Worm (Caenorhabditis elegans) whole organism, midembryonic: ENCODE data around the gene acs-11.

ENCODE experiments used
- T22C8.4 ChIP-seq: fragments of 200-800 bp; sonication (Bioruptor generic); IDR thresholded peaks from 2 replicates; pipeline ENCODE4 v1.3.6; 2022; ENCODE audit warnings: missing genetic modification characterization, missing compliant biosample characterization
- cog-1 ChIP-seq: sonication (generic microtip); optimal IDR thresholded peaks from 2 replicates; lab custom pipeline; 2016; ENCODE audit warnings: missing genetic modification characterization, missing compliant biosample characterization
- flt-1 ChIP-seq: fragments of 200-800 bp; sonication (Bioruptor generic); IDR thresholded peaks from 2 replicates; pipeline ENCODE4 v1.3.6; 2022; ENCODE audit warnings: missing genetic modification characterization, missing compliant biosample characterization
- klf-2 ChIP-seq: fragments of 200-800 bp; sonication (Bioruptor generic); conservative IDR thresholded peaks from 2 replicates; pipeline ENCODE4 v1.3.6; 2022; ENCODE audit warnings: missing genetic modification reagents, missing genetic modification characterization, missing compliant biosample characterization
- med-1 ChIP-seq: sonication (generic microtip); optimal IDR thresholded peaks from 2 replicates; lab custom pipeline; 2017; ENCODE audit warnings: missing genetic modification characterization, mild to moderate bottlenecking, missing compliant biosample characterization, antibody characterized with exemption, missing genetic modification reagents; ENCODE audit not compliant: insufficient read depth
- ref-1 ChIP-seq: fragments of 200-800 bp; sonication (Bioruptor generic); conservative IDR thresholded peaks from 2 replicates; pipeline ENCODE4 v1.3.6; 2022; ENCODE audit warnings: missing genetic modification reagents, missing genetic modification characterization, missing compliant biosample characterization
- tab-1 ChIP-seq: fragments of 200-800 bp; sonication (Bioruptor generic); IDR thresholded peaks from 2 replicates; pipeline ENCODE4 v1.3.6; 2022; ENCODE audit warnings: missing genetic modification characterization, missing compliant biosample characterization
- ztf-23 ChIP-seq: fragments of 200-800 bp; sonication (Bioruptor generic); IDR thresholded peaks from 2 replicates; pipeline ENCODE4 v1.3.6; 2022; ENCODE audit warnings: missing genetic modification reagents, missing genetic modification characterization, missing compliant biosample characterization
- ztf-29 ChIP-seq: fragments of 200-800 bp; sonication (Bioruptor generic); IDR thresholded peaks from 2 replicates; pipeline ENCODE4 v1.3.6; 2022; ENCODE audit warnings: missing genetic modification reagents, missing genetic modification characterization, missing compliant biosample characterization

Gene acs-11

ce11 chrII:4745281-4745680, 3.3 kb downstream of the acs-11 start:
- TF ChIP-seq tab-1 (GFP tag; lab: Robert Waterston, UW): no peak

ce11 chrII:4747063-4747462, 5.1 kb downstream of the acs-11 start:
- TF ChIP-seq med-1 (GFP tag; lab: Kevin White, UChicago) (no peak), klf-2 (GFP tag; lab: Robert Waterston, UW) (no peak), tab-1 (GFP tag; lab: Robert Waterston, UW) (no peak), cog-1 (tag; lab: Kevin White, UChicago) (no peak), ztf-23 (no peak), ztf-29 (GFP tag; lab: Robert Waterston, UW) (no peak), T22C8.4 (GFP tag; lab: Robert Waterston, UW) (no peak), flt-1 (GFP tag; lab: Robert Waterston, UW) (no peak), ref-1 (GFP tag; lab: Robert Waterston, UW) (no peak)

- no peak for TF ChIP-seq flt-1 (GFP tag; lab: Robert Waterston, UW)
- TF ChIP-seq cog-1 (tag; lab: Kevin White, UChicago): no peak
- TF ChIP-seq ztf-23: no peak
- no peak for TF ChIP-seq klf-2 (GFP tag; lab: Robert Waterston, UW)
- TF ChIP-seq med-1 (GFP tag; lab: Kevin White, UChicago): no peak
- no peak for TF ChIP-seq ref-1 (GFP tag; lab: Robert Waterston, UW)
- no peak for TF ChIP-seq ztf-29 (GFP tag; lab: Robert Waterston, UW)
- TF ChIP-seq tab-1 (GFP tag; lab: Robert Waterston, UW): no peak
- no peak for TF ChIP-seq T22C8.4 (GFP tag; lab: Robert Waterston, UW)
These were observed 5.8 kb downstream of the acs-11 start for ce11 chrII:4747697-4748096.

ce11 chrII:4748374-4748773, 6.4 kb downstream of the acs-11 start:
- TF ChIP-seq flt-1 (GFP tag; lab: Robert Waterston, UW) (no peak), ref-1 (GFP tag; lab: Robert Waterston, UW) (no peak), klf-2 (GFP tag; lab: Robert Waterston, UW) (no peak), T22C8.4 (GFP tag; lab: Robert Waterston, UW) (no peak), ztf-29 (GFP tag; lab: Robert Waterston, UW) (no peak), tab-1 (GFP tag; lab: Robert Waterston, UW) (no peak), med-1 (GFP tag; lab: Kevin White, UChicago) (no peak), cog-1 (tag; lab: Kevin White, UChicago) (no peak), ztf-23 (no peak)

ce11 chrII:4749581-4749980, 7.6 kb downstream of the acs-11 start, which contains the start of gene F41C3.2:
F41C3.2 (plus strand) TSS chrII:4749968.
- TF ChIP-seq med-1 (GFP tag; lab: Kevin White, UChicago) (no peak), flt-1 (GFP tag; lab: Robert Waterston, UW) (no peak), tab-1 (GFP tag; lab: Robert Waterston, UW) (no peak), ztf-23 (no peak), klf-2 (GFP tag; lab: Robert Waterston, UW) (no peak), cog-1 (tag; lab: Kevin White, UChicago) (no peak), ztf-29 (GFP tag; lab: Robert Waterston, UW) (no peak), ref-1 (GFP tag; lab: Robert Waterston, UW) (no peak), T22C8.4 (GFP tag; lab: Robert Waterston, UW) (no peak)

ce11 chrII:4752257-4752728, 10.4 kb downstream of the acs-11 start, which contains the start of gene F41C3.1:
F41C3.1 (plus strand) TSS chrII:4752307.
- TF ChIP-seq ztf-29 (GFP tag; lab: Robert Waterston, UW) (no peak), med-1 (GFP tag; lab: Kevin White, UChicago) (no peak), tab-1 (GFP tag; lab: Robert Waterston, UW) (no peak), ztf-23 (no peak), ref-1 (GFP tag; lab: Robert Waterston, UW) (no peak), klf-2 (GFP tag; lab: Robert Waterston, UW) (no peak), T22C8.4 (GFP tag; lab: Robert Waterston, UW) (no peak), flt-1 (GFP tag; lab: Robert Waterston, UW) (no peak), cog-1 (tag; lab: Kevin White, UChicago) (no peak)

- TF ChIP-seq cog-1 (tag; lab: Kevin White, UChicago) (no peak), flt-1 (GFP tag; lab: Robert Waterston, UW) (no peak), ref-1 (GFP tag; lab: Robert Waterston, UW) (no peak), ztf-23 (no peak), klf-2 (GFP tag; lab: Robert Waterston, UW) (no peak), tab-1 (GFP tag; lab: Robert Waterston, UW) (no peak), ztf-29 (GFP tag; lab: Robert Waterston, UW) (no peak), T22C8.4 (GFP tag; lab: Robert Waterston, UW) (no peak), med-1 (GFP tag; lab: Kevin White, UChicago) (no peak)
These were observed 11.2 kb downstream of the acs-11 start, which contains the start of gene C27D9.1 for ce11 chrII:4753133-4753532. C27D9.1 (plus strand) TSS chrII:4753413.

- TF ChIP-seq ref-1 (GFP tag; lab: Robert Waterston, UW) (no peak), T22C8.4 (GFP tag; lab: Robert Waterston, UW) (no peak), cog-1 (tag; lab: Kevin White, UChicago) (no peak), med-1 (GFP tag; lab: Kevin White, UChicago) (no peak), ztf-29 (GFP tag; lab: Robert Waterston, UW) (no peak), klf-2 (GFP tag; lab: Robert Waterston, UW) (no peak)
These were observed 13.7 kb downstream of the acs-11 start for ce11 chrII:4755654-4756053.

ce11 chrII:4756751-4757150, 14.8 kb downstream of the acs-11 start, which contains the start of gene C27D9.2:
C27D9.2 (minus strand) TSS chrII:4756851.
- TF ChIP-seq ref-1 (GFP tag; lab: Robert Waterston, UW) (no peak), flt-1 (GFP tag; lab: Robert Waterston, UW) (no peak), T22C8.4 (GFP tag; lab: Robert Waterston, UW) (no peak), klf-2 (GFP tag; lab: Robert Waterston, UW) (no peak), ztf-23 (no peak), med-1 (GFP tag; lab: Kevin White, UChicago) (no peak), ztf-29 (GFP tag; lab: Robert Waterston, UW) (no peak), cog-1 (tag; lab: Kevin White, UChicago) (no peak), tab-1 (GFP tag; lab: Robert Waterston, UW) (no peak)
